Fruit fly (Drosophila melanogaster) whole organism, wandering third instar larva: ENCODE data around the gene CG7695.
A peak's percentile ranks its signal among the peaks of the same experiment; 100 is the strongest.

Experiments used
- Abd-B ChIP-seq: fragments of >200 bp; optimal IDR thresholded peaks from 2 replicates; lab custom pipeline; 2017; ENCODE audit warnings: missing biosample characterization, missing genetic modification characterization
- CG32264 ChIP-seq: fragments of 200-800 bp; sonication (Bioruptor generic); optimal IDR thresholded peaks from 2 replicates; lab custom pipeline; 2016; ENCODE audit warnings: missing biosample characterization, missing genetic modification characterization
- CG9705 ChIP-seq: fragments of 200-800 bp; sonication (Bioruptor generic); optimal IDR thresholded peaks from 2 replicates; lab custom pipeline; 2018; ENCODE audit warnings: missing biosample characterization, mild to moderate bottlenecking, missing genetic modification characterization
- CrebA ChIP-seq: fragments of 200-800 bp; sonication (Bioruptor generic); optimal IDR thresholded peaks from 2 replicates; lab custom pipeline; 2016; ENCODE audit warnings: missing biosample characterization, mild to moderate bottlenecking, missing genetic modification characterization, borderline replicate concordance
- Dfd ChIP-seq: fragments of >200 bp; optimal IDR thresholded peaks from 2 replicates; lab custom pipeline; 2017; ENCODE audit warnings: missing biosample characterization, missing genetic modification characterization
- Dif ChIP-seq: fragments of 200-275, 200-300 bp; sonication (Bioruptor generic); optimal IDR thresholded peaks from 2 replicates; lab custom pipeline; 2018; ENCODE audit warnings: missing biosample characterization, missing genetic modification characterization; ENCODE audit not compliant: partially characterized antibody
- GATAd ChIP-seq: sonication (Bioruptor generic); optimal IDR thresholded peaks from 2 replicates; lab custom pipeline; 2016; ENCODE audit warnings: missing biosample characterization, missing genetic modification characterization
- HLH106 ChIP-seq: fragments of 200-800 bp; optimal IDR thresholded peaks from 3 replicates; lab custom pipeline; 2019; ENCODE audit warnings: missing biosample characterization, mild to moderate bottlenecking, missing genetic modification characterization, moderate library complexity
- Hnf4 ChIP-seq: fragments of 200-800 bp; sonication (Bioruptor generic); optimal IDR thresholded peaks from 2 replicates; lab custom pipeline; 2016; ENCODE audit warnings: missing biosample characterization, mild to moderate bottlenecking, missing genetic modification characterization
- Hr78 ChIP-seq: fragments of >200 bp; optimal IDR thresholded peaks from 2 replicates; lab custom pipeline; 2017; ENCODE audit warnings: missing biosample characterization, missing genetic modification characterization
- Hr83 ChIP-seq: fragments of 200-300 bp; sonication (Bioruptor generic); optimal IDR thresholded peaks from 2 replicates; lab custom pipeline; 2016; ENCODE audit warnings: missing biosample characterization, mild to moderate bottlenecking, missing genetic modification characterization, moderate library complexity; ENCODE audit not compliant: poor library complexity, severe bottlenecking
- Jra ChIP-seq: sonication (Bioruptor generic); optimal IDR thresholded peaks from 2 replicates; lab custom pipeline; 2016; ENCODE audit warnings: missing biosample characterization, missing genetic modification characterization
- Mio ChIP-seq: sonication (Bioruptor generic); optimal IDR thresholded peaks from 2 replicates; lab custom pipeline; 2016; ENCODE audit warnings: missing biosample characterization, missing genetic modification characterization
- Myc ChIP-seq: fragments of >200 bp; optimal IDR thresholded peaks from 2 replicates; lab custom pipeline; 2017
- N ChIP-seq: fragments of >200 bp; optimal IDR thresholded peaks from 2 replicates; lab custom pipeline; 2018; ENCODE audit warnings: missing biosample characterization, missing external identifiers, missing genetic modification characterization
- OdsH ChIP-seq: fragments of 200-800 bp; sonication (Bioruptor generic); optimal IDR thresholded peaks from 2 replicates; lab custom pipeline; 2016; ENCODE audit warnings: missing biosample characterization, mild to moderate bottlenecking, missing genetic modification characterization
- Rel ChIP-seq, 2 experiments: fragments of 200-800 bp; sonication (Bioruptor generic) in 1 of 2; optimal IDR thresholded peaks; 2 replicates in 1 of 2; 3 replicates in 1 of 2; lab custom pipeline; 2016 to 2019; ENCODE audit warnings: mild to moderate bottlenecking in 2 of 2, missing biosample characterization in 2 of 2, missing genetic modification characterization in 2 of 2, moderate library complexity in 1 of 2
- Sp1 ChIP-seq: fragments of 200-800 bp; sonication (Bioruptor generic); optimal IDR thresholded peaks from 3 replicates; lab custom pipeline; 2019; ENCODE audit warnings: missing biosample characterization, mild to moderate bottlenecking, missing genetic modification characterization, moderate library complexity
- Vsx2 ChIP-seq: fragments of 200-300, 225-300 bp; sonication (Bioruptor generic); optimal IDR thresholded peaks from 2 replicates; lab custom pipeline; 2018; ENCODE audit warnings: missing biosample characterization, missing genetic modification characterization; ENCODE audit not compliant: partially characterized antibody
- br ChIP-seq: fragments of 200-800 bp; sonication (Bioruptor generic); optimal IDR thresholded peaks from 2 replicates; lab custom pipeline; 2016; ENCODE audit warnings: missing biosample characterization, missing genetic modification characterization
- brk ChIP-seq: fragments of 200-800 bp; sonication (Bioruptor generic); optimal IDR thresholded peaks from 2 replicates; lab custom pipeline; 2016; ENCODE audit warnings: missing biosample characterization, mild to moderate bottlenecking, missing genetic modification characterization
- dl ChIP-seq, 2 experiments: fragments of 175-275, 200-275 bp in 1 of 2; fragments of 200-275 bp in 1 of 2; sonication (Bioruptor generic); optimal IDR thresholded peaks; lab custom pipeline; 2018; ENCODE audit warnings: mild to moderate bottlenecking in 2 of 2, missing biosample characterization in 2 of 2, missing genetic modification characterization in 2 of 2, moderate library complexity in 2 of 2; ENCODE audit not compliant: partially characterized antibody in 2 of 2, insufficient read depth in 1 of 2
- dmrt93B ChIP-seq: fragments of 200-800 bp; sonication (Bioruptor generic); optimal IDR thresholded peaks from 2 replicates; lab custom pipeline; 2018; ENCODE audit warnings: missing biosample characterization, mild to moderate bottlenecking, missing genetic modification characterization
- dsf ChIP-seq: sonication (Bioruptor generic); optimal IDR thresholded peaks from 2 replicates; lab custom pipeline; 2016; ENCODE audit warnings: missing biosample characterization, missing genetic modification characterization, borderline replicate concordance
- ey ChIP-seq: fragments of 200-800 bp; sonication (Bioruptor generic); optimal IDR thresholded peaks from 2 replicates; lab custom pipeline; 2016; ENCODE audit warnings: missing biosample characterization, missing genetic modification characterization
- foxo ChIP-seq, 2 experiments: fragments of 200-800 bp; sonication (Bioruptor generic); optimal IDR thresholded peaks; 2 replicates in 1 of 2; 3 replicates in 1 of 2; lab custom pipeline; 2016 to 2017; ENCODE audit warnings: missing biosample characterization in 2 of 2, missing genetic modification characterization in 2 of 2
- fru ChIP-seq: fragments of 200-800 bp; sonication (Bioruptor generic); optimal IDR thresholded peaks from 3 replicates; lab custom pipeline; 2016; ENCODE audit warnings: missing biosample characterization, mild to moderate bottlenecking, missing genetic modification characterization
- h ChIP-seq: fragments of 200-800 bp; sonication (Bioruptor generic); optimal IDR thresholded peaks from 3 replicates; lab custom pipeline; 2016; ENCODE audit warnings: missing biosample characterization, mild to moderate bottlenecking, missing genetic modification characterization
- jim ChIP-seq: fragments of 175-275, 200-325 bp; sonication (Bioruptor generic); optimal IDR thresholded peaks from 2 replicates; lab custom pipeline; 2016; ENCODE audit warnings: missing biosample characterization, mild to moderate bottlenecking, missing genetic modification characterization
- lola ChIP-seq: fragments of >200 bp; optimal IDR thresholded peaks from 2 replicates; lab custom pipeline; 2017; ENCODE audit warnings: missing biosample characterization, missing genetic modification characterization
- pan ChIP-seq: fragments of >200 bp; optimal IDR thresholded peaks from 2 replicates; lab custom pipeline; 2017
- psq ChIP-seq: fragments of 200-800 bp; sonication (Bioruptor generic); optimal IDR thresholded peaks from 3 replicates; lab custom pipeline; 2017; ENCODE audit warnings: missing biosample characterization, mild to moderate bottlenecking, missing genetic modification characterization, moderate library complexity
- rgr ChIP-seq: fragments of 200-800 bp; sonication (Bioruptor generic); optimal IDR thresholded peaks from 3 replicates; lab custom pipeline; 2016; ENCODE audit warnings: missing biosample characterization, mild to moderate bottlenecking, missing genetic modification characterization
- sage ChIP-seq: fragments of 200-800 bp; sonication (Bioruptor generic); optimal IDR thresholded peaks from 2 replicates; lab custom pipeline; 2016; ENCODE audit warnings: missing biosample characterization, mild to moderate bottlenecking, missing genetic modification characterization
- sv ChIP-seq: fragments of 200-800 bp; sonication (Bioruptor generic); optimal IDR thresholded peaks from 3 replicates; lab custom pipeline; 2016; ENCODE audit warnings: missing biosample characterization, missing genetic modification characterization
- tai ChIP-seq: sonication (Bioruptor generic); optimal IDR thresholded peaks from 2 replicates; lab custom pipeline; 2016; ENCODE audit warnings: missing biosample characterization, missing genetic modification characterization
- usp ChIP-seq: fragments of >200 bp; optimal IDR thresholded peaks from 2 replicates; lab custom pipeline; 2017; ENCODE audit warnings: missing biosample characterization, missing genetic modification characterization
- woc ChIP-seq: sonication (Bioruptor generic); optimal IDR thresholded peaks from 2 replicates; lab custom pipeline; 2016; ENCODE audit warnings: missing biosample characterization, mild to moderate bottlenecking, missing genetic modification characterization

The CG7695 gene

dm6 chr3R:18598391-18598790 lies 18.9 kb downstream of the CG7695 start, which contains the start of gene Tssk:
Tssk (plus strand) TSS chr3R:18598691.
- no peak for TF ChIP-seq Hnf4 (GFP tag; lab: Kevin White, UChicago)
- no peak for TF ChIP-seq woc (GFP tag; lab: Kevin White, UChicago)
- TF ChIP-seq Abd-B (GFP tag; lab: Kevin White, UChicago): no peak
- TF ChIP-seq jim (GFP tag; lab: Kevin White, UChicago): no peak

DNA sequence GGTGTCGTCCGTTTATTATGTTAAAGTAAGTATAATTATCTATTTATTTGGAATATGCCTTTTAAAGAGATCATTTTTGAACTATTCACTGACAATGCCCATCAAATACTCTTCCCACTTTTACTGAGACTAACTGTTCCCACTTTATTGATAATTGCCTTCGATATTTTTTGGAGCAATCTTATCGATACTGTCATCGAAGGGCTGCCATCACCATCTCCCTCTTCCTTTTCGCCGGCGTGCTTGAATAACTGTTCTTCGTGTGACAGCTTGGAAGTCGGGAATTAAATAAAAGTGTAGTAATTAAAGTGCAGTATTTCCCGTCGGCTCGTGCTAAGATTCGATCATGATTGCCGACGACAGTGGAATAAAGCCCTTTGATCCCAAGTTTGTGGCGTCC lies 26.6 kb downstream of the CG7695 start, which contains the start of gene qin:
qin (plus strand) TSS at position 274 of the 400 bp plus-strand sequence.
- TF ChIP-seq Hr78 (GFP tag; lab: Kevin White, UChicago) (no peak), lola (GFP tag; lab: Kevin White, UChicago) (no peak), ey (GFP tag; lab: Kevin White, UChicago) (no peak), pan (no peak), Mio (no peak), Sp1 (GFP tag; lab: Kevin White, UChicago) (no peak), rgr (GFP tag; lab: Kevin White, UChicago) (no peak)

- TF ChIP-seq lola (GFP tag; lab: Kevin White, UChicago) (no peak), ey (GFP tag; lab: Kevin White, UChicago) (peak; percentile 38), Dif (peak; percentile 65), OdsH (GFP tag; lab: Kevin White, UChicago) (peak; percentile 32), Jra (GFP tag; lab: Kevin White, UChicago) (peak; percentile 12), GATAd (GFP tag; lab: Kevin White, UChicago) (no peak), fru (GFP tag; lab: Kevin White, UChicago) (no peak), dsf (GFP tag; lab: Kevin White, UChicago) (no peak), Myc (lab: Kevin White, UChicago) (no peak), tai (GFP tag; lab: Kevin White, UChicago) (no peak), Mio (no peak), Vsx2 (GFP tag; lab: Kevin White, UChicago) (peak; percentile 23), br (peak; percentile 1), CrebA (GFP tag; lab: Kevin White, UChicago) (no peak), woc (GFP tag; lab: Kevin White, UChicago) (no peak), Sp1 (GFP tag; lab: Kevin White, UChicago) (no peak), foxo (GFP tag; optimal IDR thresholded peaks at IDR 0.05; lab: Kevin White, UChicago) (peak in 1 of 2 experiments; percentile 47), psq (GFP tag; lab: Kevin White, UChicago) (no peak), Dfd (no peak), Abd-B (GFP tag; lab: Kevin White, UChicago) (no peak), Rel (GFP tag; optimal IDR thresholded peaks at IDR 0.05; lab: Kevin White, UChicago) (no peak), Rel (tag; optimal IDR thresholded peaks at IDR 0.05; lab: Kevin White, UChicago) (no peak), Hnf4 (GFP tag; lab: Kevin White, UChicago) (peak; percentile 22), pan (no peak), dl (GFP tag; optimal IDR thresholded peaks at IDR 0.05; lab: Kevin White, UChicago; ENCODE audit: insufficient read depth in 1 of 2, partially characterized antibody in 2 of 2) (peak; percentile 5 to 47), N (no peak), Hr83 (GFP tag; lab: Kevin White, UChicago) (peak; percentile 62), rgr (GFP tag; lab: Kevin White, UChicago) (peak; percentile 19), sv (GFP tag; lab: Kevin White, UChicago) (no peak), CG32264 (GFP tag; lab: Kevin White, UChicago) (no peak), brk (GFP tag; lab: Kevin White, UChicago) (peak; percentile 20), jim (GFP tag; lab: Kevin White, UChicago) (no peak), sage (GFP tag; lab: Kevin White, UChicago) (peak; percentile 19), HLH106 (tag; lab: Kevin White, UChicago) (no peak), h (no peak), Hr78 (GFP tag; lab: Kevin White, UChicago) (no peak), dmrt93B (GFP tag; lab: Kevin White, UChicago) (no peak), CG9705 (GFP tag; lab: Kevin White, UChicago) (no peak), usp (GFP tag; lab: Kevin White, UChicago) (no peak)
Observed at dm6 chr3R:18585259-18585858, 32.0 kb downstream of the CG7695 start.
